Worm (Caenorhabditis elegans): ENCODE results near the gene mdt-20.

mdt-20 gene

DNA sequence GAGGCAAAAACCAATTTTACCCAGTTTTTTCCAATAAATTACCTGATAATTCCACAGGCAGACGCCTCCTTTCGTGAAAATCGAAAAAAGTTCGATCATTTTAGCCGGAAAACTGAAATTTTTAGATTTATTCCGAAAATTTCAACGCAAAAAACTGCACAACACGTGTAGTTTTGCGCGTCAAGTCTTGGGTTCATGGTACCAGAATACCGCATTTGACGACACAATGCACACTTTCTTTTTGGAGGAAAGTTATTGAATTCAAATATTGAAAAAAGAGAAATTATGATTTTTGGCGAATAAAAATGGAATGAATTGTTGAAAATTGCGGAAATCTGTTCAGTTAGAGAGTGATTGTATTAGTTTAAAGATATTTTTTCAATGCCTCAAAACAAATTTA lies 52.1 kb downstream of the mdt-20 start, which contains the start of gene F38A1.8:
Gene F38A1.8, minus strand, starts transcription at position 167 of the 400 bp plus-strand sequence.
- TF ChIP-seq mep-1 (tag; optimal IDR thresholded peaks at IDR 0.05) (peak; percentile 73), dpl-1 (GFP tag; optimal IDR thresholded peaks at IDR 0.05) (peak; percentile 91 to 95 (median 94)), efl-1 (optimal IDR thresholded peaks at IDR 0.05) (peak; percentile 94 to 98), efl-1 (GFP tag; optimal IDR thresholded peaks at IDR 0.05 in 1 of 2) (peak; percentile 95 to 99), unc-30 (tag; optimal IDR thresholded peaks at IDR 0.05) (no peak), jun-1 (tag; optimal IDR thresholded peaks at IDR 0.05) (peak; percentile 27), hpl-2 (GFP tag; optimal IDR thresholded peaks at IDR 0.05) (no peak), ceh-82 (tag; optimal IDR thresholded peaks at IDR 0.05) (peak; percentile 36 to 61 (median 42)), irx-1 (tag; optimal IDR thresholded peaks at IDR 0.05) (peak; percentile 25), F16B12.6 (tag; optimal IDR thresholded peaks at IDR 0.05) (peak; percentile 93), C16A3.4 (tag; optimal IDR thresholded peaks at IDR 0.05) (peak; percentile 46), xbp-1 (tag; optimal IDR thresholded peaks at IDR 0.05) (peak; percentile 50), fkh-4 (tag; optimal IDR thresholded peaks at IDR 0.05; ENCODE audit: borderline replicate concordance) (no peak), mdl-1 (tag; optimal IDR thresholded peaks at IDR 0.05) (peak in 1 of 2 experiments; percentile 81), ceh-90 (tag; optimal IDR thresholded peaks at IDR 0.05) (no peak), lsy-2 (tag; optimal IDR thresholded peaks at IDR 0.05) (peak; percentile 78 to 84), dsc-1 (tag; optimal IDR thresholded peaks at IDR 0.05) (peak; percentile 6), hlh-4 (tag; optimal IDR thresholded peaks at IDR 0.05) (no peak), elt-3 (tag; optimal IDR thresholded peaks at IDR 0.05) (peak in 2 of 6 experiments; percentile 12 to 66), nhr-237 (tag; optimal IDR thresholded peaks at IDR 0.05) (peak; percentile 32), isw-1 (GFP tag; IDR thresholded peaks at IDR 0.05) (peak; percentile 24; the same call in 1 of the 2 replicates), skn-1 (tag; optimal IDR thresholded peaks at IDR 0.05) (peak; percentile 36), lin-35 (GFP tag; optimal IDR thresholded peaks at IDR 0.05) (peak; percentile 91 to 96), nhr-19 (GFP tag; conservative IDR thresholded peaks at IDR 0.05) (peak; percentile 57), fkh-8 (tag; optimal IDR thresholded peaks at IDR 0.05) (no peak), unc-86 (tag; optimal IDR thresholded peaks at IDR 0.05) (peak; percentile 21), lin-13 (GFP tag; optimal IDR thresholded peaks at IDR 0.05) (peak; percentile 39), fos-1 (tag; optimal IDR thresholded peaks at IDR 0.05) (peak; percentile 9), grh-1 (GFP tag; IDR thresholded peaks at IDR 0.05) (peak; percentile 46; the same call in 1 of the 2 replicates), nhr-90 (tag; optimal IDR thresholded peaks at IDR 0.05; ENCODE audit: poor library complexity) (peak; percentile 40), rnt-1 (tag; optimal IDR thresholded peaks at IDR 0.05) (peak; percentile 77), sptf-1 (tag; optimal IDR thresholded peaks at IDR 0.05) (no peak), snpc-4 (tag; optimal IDR thresholded peaks at IDR 0.05) (no peak), C04F5.9 (tag; optimal IDR thresholded peaks at IDR 0.05) (peak; percentile 24), nhr-28 (tag; optimal IDR thresholded peaks at IDR 0.05) (no peak), tbx-2 (tag; optimal IDR thresholded peaks at IDR 0.05) (peak; percentile 61), snu-23 (GFP tag; optimal IDR thresholded peaks at IDR 0.05) (peak; percentile 74), ets-5 (GFP tag; IDR thresholded peaks at IDR 0.05) (no peak), ceh-88 (GFP tag; IDR thresholded peaks at IDR 0.05) (no peak), unc-130 (tag; optimal IDR thresholded peaks at IDR 0.05) (peak; percentile 42), ces-1 (GFP tag; optimal IDR thresholded peaks at IDR 0.05) (no peak), lin-15B (tag; optimal IDR thresholded peaks at IDR 0.05) (peak; percentile 69), nhr-85 (tag) (peak; percentile 69), swsn-7 (tag; optimal IDR thresholded peaks at IDR 0.05) (peak; percentile 42)

Measured in whole organism, L1 larva.